Worm (Caenorhabditis elegans) whole organism, young adult: ENCODE data around the gene C17E7.13.

Source experiments
- B0261.1 ChIP-seq: sonication (generic microtip); optimal IDR thresholded peaks from 2 replicates; lab custom pipeline; 2016; ENCODE audit warnings: mild to moderate bottlenecking, missing genetic modification characterization, moderate library complexity, missing compliant biosample characterization
- F55B11.4 ChIP-seq: sonication (generic microtip); optimal IDR thresholded peaks from 2 replicates; lab custom pipeline; 2016; ENCODE audit warnings: missing compliant biosample characterization, missing genetic modification characterization, borderline replicate concordance; ENCODE audit not compliant: insufficient read depth
- ama-1 ChIP-seq, 3 experiments: fragments of 150-350 bp in 1 of 3; sonication (generic microtip) in 2 of 3; optimal IDR thresholded peaks; 2 replicates each; lab custom pipeline; 2014 to 2018; ENCODE audit warnings: missing biosample characterization in 2 of 3, missing genetic modification characterization in 2 of 3, missing genetic modification reagents in 2 of 3
- nfyb-1 ChIP-seq: fragments of 200-800 bp; sonication (Bioruptor generic); IDR thresholded peaks from 2 replicates; pipeline ENCODE4 v1.3.6; 2022; ENCODE audit warnings: missing genetic modification reagents, missing genetic modification characterization, missing compliant biosample characterization
- ztf-22 ChIP-seq: fragments of 200-800 bp; sonication (Bioruptor generic); optimal IDR thresholded peaks from 2 replicates; lab custom pipeline; 2018; ENCODE audit warnings: mild to moderate bottlenecking, missing genetic modification characterization, moderate library complexity, missing compliant biosample characterization

- no peak for TF ChIP-seq ztf-22 (GFP tag; lab: Kevin White, UChicago)
- no peak for TF ChIP-seq ama-1 (optimal IDR thresholded peaks at IDR 0.05; lab: Kevin White, UChicago)
- TF ChIP-seq ama-1 (GFP tag; optimal IDR thresholded peaks at IDR 0.05; lab: Kevin White, UChicago): no peak
- no peak for TF ChIP-seq F55B11.4 (tag; lab: Kevin White, UChicago)
- no peak for TF ChIP-seq B0261.1 (tag; lab: Kevin White, UChicago)
- TF ChIP-seq nfyb-1 (GFP tag; lab: Robert Waterston, UW): no peak
Observed at ce11 chrV:3903424-3903823, 14.3 kb upstream of the C17E7.13 start.
